Worm (Caenorhabditis elegans): ENCODE data around the gene srd-17.

DNA sequence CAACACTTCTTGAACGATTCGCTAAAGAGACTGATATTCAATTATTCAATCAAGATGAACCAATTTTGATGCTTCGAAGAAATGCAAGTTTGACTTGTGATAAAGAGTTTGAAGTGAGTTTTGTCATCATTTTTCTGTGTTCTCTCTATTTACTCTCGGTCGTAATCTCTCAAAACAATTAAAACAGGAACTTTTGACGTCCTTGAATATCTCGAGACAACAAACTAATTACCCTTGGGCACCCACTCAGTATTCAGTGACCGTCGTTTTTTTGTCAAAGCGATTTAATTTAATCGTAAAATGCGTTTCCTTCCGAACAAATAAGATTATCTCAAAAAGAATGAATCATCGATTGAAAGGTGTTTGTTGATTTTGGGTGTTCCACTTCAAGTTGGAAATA is 31.6 kb upstream of the srd-17 start:
- TF ChIP-seq M03D4.4 (tag; optimal IDR thresholded peaks at IDR 0.05), result no peak
- TF ChIP-seq drap-1 (GFP tag; optimal IDR thresholded peaks at IDR 0.05), result no peak
- TF ChIP-seq elt-3 (tag; optimal IDR thresholded peaks at IDR 0.05), result no peak
- no peak for TF ChIP-seq nhr-12 (tag; optimal IDR thresholded peaks at IDR 0.05)
- TF ChIP-seq nhr-237 (tag; optimal IDR thresholded peaks at IDR 0.05), result no peak
